Worm (Caenorhabditis elegans) whole organism, L4/young adult: ENCODE results near the gene snf-7.

Experiments used
- dao-5 ChIP-seq: sonication (generic microtip); optimal IDR thresholded peaks from 2 replicates; lab custom pipeline; 2016; ENCODE audit warnings: missing genotype, missing genetic modification characterization, moderate library complexity, missing compliant biosample characterization
- him-1 ChIP-seq: sonication (generic microtip); optimal IDR thresholded peaks from 2 replicates; lab custom pipeline; 2016; ENCODE audit warnings: missing genotype, missing genetic modification reagents, missing genetic modification characterization, missing compliant biosample characterization

DNA sequence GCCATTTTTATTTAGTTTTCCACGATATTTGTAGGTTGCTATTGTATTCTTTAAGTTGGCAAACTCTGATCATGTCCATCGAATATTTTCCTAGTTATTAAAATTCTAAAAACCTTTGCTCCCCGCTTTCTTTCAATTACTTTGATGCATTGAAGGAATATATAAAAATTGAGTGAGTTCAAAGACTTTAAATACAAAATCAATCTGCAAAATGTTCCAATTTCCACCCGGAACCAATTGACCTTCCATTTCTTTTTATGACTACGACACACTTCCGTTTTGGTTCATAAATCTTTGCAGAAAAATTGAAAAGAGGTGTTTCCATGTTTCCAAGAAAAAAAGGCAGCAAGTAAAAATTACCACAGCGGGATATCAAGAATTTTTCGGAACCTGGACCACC, 34.5 kb downstream of the snf-7 start, which contains the start of gene F54F12.2:
- TF ChIP-seq him-1 (tag; lab: Kevin White, UChicago) (no peak), dao-5 (tag; lab: Kevin White, UChicago) (no peak)
